Worm (Caenorhabditis elegans) whole organism, L2 larva: Measurements from ENCODE around the gene str-8.

ENCODE experiments used
- F13H6.1 ChIP-seq: sonication (generic microtip); optimal IDR thresholded peaks from 2 replicates; lab custom pipeline; 2016; ENCODE audit warnings: missing genetic modification characterization, missing compliant biosample characterization
- R02D3.7 ChIP-seq: fragments of 150-350 bp; optimal IDR thresholded peaks from 2 replicates; lab custom pipeline; 2014; ENCODE audit warnings: missing biosample characterization, missing genetic modification characterization
- Y55F3AM.14 ChIP-seq: fragments of 200-800 bp; sonication (Bioruptor generic); optimal IDR thresholded peaks from 2 replicates; lab custom pipeline; 2018; ENCODE audit warnings: mild to moderate bottlenecking, missing genetic modification characterization, missing compliant biosample characterization
- ZK546.5 ChIP-seq: sonication (generic microtip); optimal IDR thresholded peaks from 2 replicates; lab custom pipeline; 2017; ENCODE audit warnings: missing biosample characterization, missing genetic modification characterization
- alr-1 ChIP-seq: fragments of 150-350 bp; optimal IDR thresholded peaks from 2 replicates; lab custom pipeline; 2014; ENCODE audit warnings: missing biosample characterization, missing genetic modification characterization
- ama-1 ChIP-seq: fragments of 150-350 bp; optimal IDR thresholded peaks from 2 replicates; lab custom pipeline; 2018; ENCODE audit warnings: inconsistent platforms
- blmp-1 ChIP-seq: sonication (generic microtip); optimal IDR thresholded peaks from 2 replicates; lab custom pipeline; 2017; ENCODE audit warnings: missing genetic modification characterization, mild to moderate bottlenecking, missing compliant biosample characterization, antibody characterized with exemption, moderate library complexity; ENCODE audit not compliant: insufficient read depth
- ceh-16 ChIP-seq: fragments of 150-350 bp; optimal IDR thresholded peaks from 2 replicates; lab custom pipeline; 2014; ENCODE audit warnings: missing biosample characterization, missing genetic modification characterization
- ceh-82 ChIP-seq: fragments of 150-350 bp; optimal IDR thresholded peaks from 2 replicates; lab custom pipeline; 2014; ENCODE audit warnings: missing biosample characterization, missing genetic modification characterization
- crh-2 ChIP-seq: sonication (generic microtip); optimal IDR thresholded peaks from 2 replicates; lab custom pipeline; 2017; ENCODE audit warnings: missing biosample characterization, missing genetic modification characterization
- dmd-4 ChIP-seq: sonication (generic microtip); optimal IDR thresholded peaks from 2 replicates; lab custom pipeline; 2017; ENCODE audit warnings: missing biosample characterization, missing genetic modification characterization
- egl-27 ChIP-seq: sonication (generic microtip); optimal IDR thresholded peaks from 3 replicates; lab custom pipeline; 2017; ENCODE audit warnings: missing biosample characterization, missing genetic modification reagents, missing genetic modification characterization
- elt-1 ChIP-seq: fragments of 150-350 bp; optimal IDR thresholded peaks from 2 replicates; lab custom pipeline; 2014; ENCODE audit warnings: missing biosample characterization, missing genetic modification characterization
- fos-1 ChIP-seq: fragments of 150-350 bp; optimal IDR thresholded peaks from 2 replicates; lab custom pipeline; 2014; ENCODE audit warnings: missing biosample characterization, missing genetic modification characterization
- lin-11 ChIP-seq: fragments of 150-350 bp; sonication (generic microtip); optimal IDR thresholded peaks from 2 replicates; lab custom pipeline; 2014; ENCODE audit warnings: missing biosample characterization, missing genetic modification characterization, inconsistent platforms, mixed read lengths
- lin-39 ChIP-seq: fragments of 150-350 bp; optimal IDR thresholded peaks from 2 replicates; lab custom pipeline; 2014; ENCODE audit warnings: missing biosample characterization, missing genetic modification reagents, missing genetic modification characterization
- lsy-2 ChIP-seq, 2 experiments: fragments of 150-350 bp in 1 of 2; sonication (generic microtip) in 1 of 2; optimal IDR thresholded peaks; 2 replicates each; lab custom pipeline; 2014 to 2017; ENCODE audit warnings: missing biosample characterization in 2 of 2, missing genetic modification characterization in 2 of 2
- mab-5 ChIP-seq: fragments of 150-350 bp; optimal IDR thresholded peaks from 2 replicates; lab custom pipeline; 2014; ENCODE audit warnings: missing biosample characterization, missing genetic modification characterization
- mbf-1 ChIP-seq: sonication (generic microtip); optimal IDR thresholded peaks from 2 replicates; lab custom pipeline; 2017; ENCODE audit warnings: missing biosample characterization, missing genetic modification characterization
- mdl-1 ChIP-seq, 2 experiments: fragments of 150-350 bp in 1 of 2; sonication (generic microtip) in 1 of 2; optimal IDR thresholded peaks; 2 replicates each; lab custom pipeline; 2017; ENCODE audit warnings: missing biosample characterization in 2 of 2, missing genetic modification characterization in 2 of 2
- nhr-11 ChIP-seq: fragments of 150-350 bp; optimal IDR thresholded peaks from 2 replicates; lab custom pipeline; 2014; ENCODE audit warnings: missing biosample characterization, missing genetic modification characterization
- nhr-237 ChIP-seq: fragments of 150-350 bp; optimal IDR thresholded peaks from 2 replicates; lab custom pipeline; 2014; ENCODE audit warnings: missing biosample characterization, missing genetic modification characterization
- nhr-25 ChIP-seq: fragments of 150-350 bp; sonication (generic microtip); optimal IDR thresholded peaks from 3 replicates; lab custom pipeline; 2014; ENCODE audit warnings: missing biosample characterization, missing genetic modification characterization
- nhr-6 ChIP-seq: fragments of 150-350 bp; optimal IDR thresholded peaks from 2 replicates; lab custom pipeline; 2014; ENCODE audit warnings: missing biosample characterization, missing genetic modification characterization
- nhr-77 ChIP-seq: fragments of 150-350 bp; optimal IDR thresholded peaks from 2 replicates; lab custom pipeline; 2014; ENCODE audit warnings: missing biosample characterization, missing genetic modification characterization
- peb-1 ChIP-seq: fragments of 150-350 bp; optimal IDR thresholded peaks from 2 replicates; lab custom pipeline; 2014; ENCODE audit warnings: missing biosample characterization, missing genetic modification characterization
- sem-4 ChIP-seq: fragments of 150-350 bp; optimal IDR thresholded peaks from 2 replicates; lab custom pipeline; 2014; ENCODE audit warnings: missing biosample characterization, missing genetic modification reagents, missing genetic modification characterization
- skn-1 ChIP-seq: sonication (generic microtip); optimal IDR thresholded peaks from 2 replicates; lab custom pipeline; 2017; ENCODE audit warnings: missing biosample characterization, missing genetic modification characterization
- sma-9 ChIP-seq, 2 experiments: fragments of 150-350 bp in 1 of 2; sonication (generic microtip) in 1 of 2; optimal IDR thresholded peaks; 2 replicates each; lab custom pipeline; 2014 to 2016; ENCODE audit warnings: missing genetic modification characterization in 2 of 2, mild to moderate bottlenecking in 1 of 2, missing biosample characterization in 1 of 2, missing compliant biosample characterization in 1 of 2, missing genetic modification reagents in 1 of 2, moderate library complexity in 1 of 2
- snpc-4 ChIP-seq: fragments of 150-350 bp; optimal IDR thresholded peaks from 2 replicates; lab custom pipeline; 2014; ENCODE audit warnings: missing biosample characterization, missing genetic modification characterization
- unc-39 ChIP-seq: fragments of 150-350 bp; optimal IDR thresholded peaks from 2 replicates; lab custom pipeline; 2014; ENCODE audit warnings: missing biosample characterization, missing genetic modification characterization
- unc-62 ChIP-seq: fragments of 150-350 bp; optimal IDR thresholded peaks from 2 replicates; lab custom pipeline; 2014; ENCODE audit warnings: missing biosample characterization, missing genetic modification reagents, missing genetic modification characterization
- zag-1 ChIP-seq: fragments of 150-350 bp; optimal IDR thresholded peaks from 2 replicates; lab custom pipeline; 2014; ENCODE audit warnings: missing biosample characterization, missing genetic modification characterization
- ztf-11 ChIP-seq: sonication (generic microtip); optimal IDR thresholded peaks from 2 replicates; lab custom pipeline; 2017; ENCODE audit warnings: missing biosample characterization, missing genetic modification characterization
- ztf-4 ChIP-seq: fragments of 150-350 bp; optimal IDR thresholded peaks from 2 replicates; lab custom pipeline; 2014; ENCODE audit warnings: missing biosample characterization, missing genetic modification characterization

The str-8 gene

ce11 chrV:15769072-15769471, 14.2 kb downstream of the str-8 start, which contains the start of gene F57A10.4:
Gene F57A10.4, plus strand, starts transcription at chrV:15769438.
- TF ChIP-seq nhr-77 (tag; lab: Kevin White, UChicago) = no peak
- no peak for TF ChIP-seq dmd-4 (tag; lab: Kevin White, UChicago)
- no peak for TF ChIP-seq ceh-82 (tag; lab: Kevin White, UChicago)
- no peak for TF ChIP-seq nhr-11 (tag; lab: Kevin White, UChicago)
- TF ChIP-seq unc-39 (tag; lab: Kevin White, UChicago) = no peak
- no peak for TF ChIP-seq R02D3.7 (tag; lab: Kevin White, UChicago)
- TF ChIP-seq F13H6.1 = no peak
- no peak for TF ChIP-seq alr-1 (tag; lab: Kevin White, UChicago)
- no peak for TF ChIP-seq nhr-237 (tag; lab: Kevin White, UChicago)
- no peak for TF ChIP-seq blmp-1
- no peak for TF ChIP-seq elt-1
- no peak for TF ChIP-seq lsy-2 (tag; optimal IDR thresholded peaks at IDR 0.05; lab: Kevin White, UChicago)
- no peak for TF ChIP-seq fos-1 (tag; lab: Kevin White, UChicago)
- TF ChIP-seq crh-2 (tag; lab: Kevin White, UChicago) = no peak
- no peak for TF ChIP-seq ZK546.5 (tag; lab: Kevin White, UChicago)
- TF ChIP-seq, all 48 proteins: peak for 0

- TF ChIP-seq ceh-82 (tag; lab: Kevin White, UChicago) = no peak
- TF ChIP-seq dmd-4 (tag; lab: Kevin White, UChicago) = no peak
- no peak for TF ChIP-seq nhr-25 (tag; lab: Kevin White, UChicago)
- no peak for TF ChIP-seq snpc-4 (tag; lab: Kevin White, UChicago)
- no peak for TF ChIP-seq mbf-1 (tag; lab: Kevin White, UChicago)
Observed at ce11 chrV:15773141-15773540, 18.3 kb downstream of the str-8 start, which contains the start of gene nhr-60. Gene nhr-60, minus strand, starts transcription at chrV:15773241.

- peak in 1 of 2 experiments; percentile 1 for TF ChIP-seq mdl-1 (tag; optimal IDR thresholded peaks at IDR 0.05; lab: Kevin White, UChicago)
- peak; percentile 29 for TF ChIP-seq sma-9 (GFP tag; optimal IDR thresholded peaks at IDR 0.05; lab: Kevin White, UChicago)
- no peak for TF ChIP-seq sma-9 (tag; optimal IDR thresholded peaks at IDR 0.05; lab: Kevin White, UChicago)
- TF ChIP-seq skn-1 = no peak
Observed at ce11 chrV:15773941-15774340, 19.1 kb downstream of the str-8 start.

- TF ChIP-seq elt-1 = no peak
- no peak for TF ChIP-seq peb-1 (tag; lab: Kevin White, UChicago)
- TF ChIP-seq snpc-4 (tag; lab: Kevin White, UChicago) = no peak
- TF ChIP-seq unc-62 (GFP tag; lab: Kevin White, UChicago) = no peak
Observed at ce11 chrV:15776651-15777050, 21.8 kb downstream of the str-8 start, which contains the start of gene nhr-283. Gene nhr-283, minus strand, starts transcription at chrV:15776751.

- TF ChIP-seq mab-5 (no peak), ztf-4 (tag; lab: Kevin White, UChicago) (no peak), lsy-2 (tag; optimal IDR thresholded peaks at IDR 0.05; lab: Kevin White, UChicago) (no peak), crh-2 (tag; lab: Kevin White, UChicago) (no peak), lin-11 (tag; lab: Kevin White, UChicago) (no peak), fos-1 (tag; lab: Kevin White, UChicago) (no peak), ama-1 (lab: Kevin White, UChicago) (no peak), sma-9 (GFP tag; optimal IDR thresholded peaks at IDR 0.05; lab: Kevin White, UChicago) (no peak), sma-9 (tag; optimal IDR thresholded peaks at IDR 0.05; lab: Kevin White, UChicago) (no peak), lin-39 (tag; lab: Kevin White, UChicago) (no peak), zag-1 (tag; lab: Kevin White, UChicago) (no peak), Y55F3AM.14 (GFP tag; lab: Kevin White, UChicago) (no peak), nhr-6 (tag; lab: Kevin White, UChicago) (no peak), ceh-16 (tag; lab: Kevin White, UChicago) (no peak), ztf-11 (tag; lab: Kevin White, UChicago) (no peak), sem-4 (no peak), nhr-77 (tag; lab: Kevin White, UChicago) (no peak), egl-27 (tag; lab: Kevin White, UChicago) (no peak), unc-62 (GFP tag; lab: Kevin White, UChicago) (no peak)
Observed at ce11 chrV:15779128-15779729, 24.4 kb downstream of the str-8 start, which contains the start of the genes nhr-285 and irld-52. Gene nhr-285, minus strand, starts transcription at chrV:15779228. Gene irld-52, plus strand, starts transcription at chrV:15779679.
